Fruit fly (Drosophila melanogaster): ENCODE measurements around the gene CG33770.

CG33770 gene

DNA sequence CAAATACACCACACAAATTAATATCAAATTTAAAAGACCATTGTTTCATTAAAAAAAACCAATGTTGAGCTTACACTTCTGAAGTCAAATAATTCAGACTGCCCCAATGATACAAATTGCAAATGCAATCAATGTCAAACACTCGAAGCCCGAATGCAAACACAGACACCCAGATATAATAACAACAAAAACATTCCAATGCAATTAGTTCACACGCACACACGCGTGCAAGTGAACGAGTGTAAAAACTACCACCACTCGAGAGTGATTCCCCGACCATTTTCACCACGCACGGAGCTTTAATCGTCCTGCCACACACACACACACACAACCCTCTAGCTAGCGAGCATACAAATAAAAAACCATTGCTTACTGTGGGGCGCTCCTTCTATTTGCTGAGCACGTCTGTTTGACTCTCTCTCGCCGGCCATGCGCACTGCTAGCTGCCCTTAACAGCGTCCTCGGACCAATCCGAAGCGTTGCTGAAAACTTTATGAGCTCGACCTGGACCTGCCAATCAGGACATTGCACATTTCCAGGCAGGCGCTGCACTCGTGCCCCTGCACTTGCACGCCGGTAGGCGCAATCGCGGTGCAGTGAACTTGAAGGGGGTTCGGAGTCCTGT is 6.1 kb upstream of the CG33770 start:
- TF ChIP-seq Lpt (GFP tag; optimal IDR thresholded peaks at IDR 0.05) (no peak), Ets96B (tag; optimal IDR thresholded peaks at IDR 0.05) (no peak), CG3919 (GFP tag; optimal IDR thresholded peaks at IDR 0.05) (no peak), CG16779 (tag; optimal IDR thresholded peaks at IDR 0.05) (no peak), CG34406 (GFP tag; optimal IDR thresholded peaks at IDR 0.05) (no peak), lz (GFP tag; optimal IDR thresholded peaks at IDR 0.05) (no peak), CG6163 (GFP tag; IDR thresholded peaks at IDR 0.05) (no peak), cyc (GFP tag; optimal IDR thresholded peaks at IDR 0.05) (no peak), fd59A (GFP tag; optimal IDR thresholded peaks at IDR 0.05) (no peak), CG15336 (GFP tag; IDR thresholded peaks at IDR 0.05) (no peak)

- TF ChIP-seq CG4318 (GFP tag; optimal IDR thresholded peaks at IDR 0.05) (no peak), CG7368 (GFP tag; optimal IDR thresholded peaks at IDR 0.05) (no peak), fd85E (GFP tag; optimal IDR thresholded peaks at IDR 0.05) (no peak), dsx (GFP tag; optimal IDR thresholded peaks at IDR 0.05; ENCODE audit: poor library complexity, severe bottlenecking) (no peak), Eip75B (GFP tag; optimal IDR thresholded peaks at IDR 0.05) (no peak), Eip78C (GFP tag) (no peak), salr (GFP tag; optimal IDR thresholded peaks at IDR 0.05) (no peak), CG10631 (GFP tag; optimal IDR thresholded peaks at IDR 0.05) (no peak), CG8119 (GFP tag; IDR thresholded peaks at IDR 0.05) (no peak), pdm3 (GFP tag; optimal IDR thresholded peaks at IDR 0.05) (no peak), net (GFP tag; optimal IDR thresholded peaks at IDR 0.05) (no peak)
Measured at dm6 chr3L:22645327-22645726, 3.1 kb upstream of the CG33770 start, which contains the start of gene CG33766. Gene CG33766, plus strand, starts transcription at chr3L:22645627.

- TF ChIP-seq ss (GFP tag; optimal IDR thresholded peaks at IDR 0.05): no peak
- no peak for TF ChIP-seq net (GFP tag; optimal IDR thresholded peaks at IDR 0.05)
- TF ChIP-seq CG6163 (GFP tag; IDR thresholded peaks at IDR 0.05): no peak
- no peak for TF ChIP-seq CG3919 (GFP tag; optimal IDR thresholded peaks at IDR 0.05)
- no peak for TF ChIP-seq CG6792 (GFP tag; optimal IDR thresholded peaks at IDR 0.05)
- TF ChIP-seq CG11294 (GFP tag; IDR thresholded peaks at IDR 0.05): no peak
- TF ChIP-seq fd85E (GFP tag; optimal IDR thresholded peaks at IDR 0.05): no peak
- TF ChIP-seq eg (GFP tag; IDR thresholded peaks at IDR 0.05): no peak
- TF ChIP-seq vri (GFP tag; optimal IDR thresholded peaks at IDR 0.05): no peak
- no peak for TF ChIP-seq CG1621 (tag; optimal IDR thresholded peaks at IDR 0.05)
- no peak for TF ChIP-seq CG6854 (GFP tag; optimal IDR thresholded peaks at IDR 0.05)
- no peak for TF ChIP-seq Sox102F (GFP tag; optimal IDR thresholded peaks at IDR 0.05)
Measured at dm6 chr3L:22646007-22646406, 2.5 kb upstream of the CG33770 start, which contains the start of gene CG33767. Gene CG33767, plus strand, starts transcription at chr3L:22646307.

dm6 chr3L:22646863-22647262 is 1.6 kb upstream of the CG33770 start, which contains the start of gene CG33768:
Gene CG33768, plus strand, starts transcription at chr3L:22647163.
- TF ChIP-seq Eip78C (GFP tag) (no peak), Blimp-1 (GFP tag; optimal IDR thresholded peaks at IDR 0.05) (no peak), CG7368 (GFP tag; optimal IDR thresholded peaks at IDR 0.05) (no peak), CG6163 (GFP tag; IDR thresholded peaks at IDR 0.05) (no peak), vri (GFP tag; optimal IDR thresholded peaks at IDR 0.05) (no peak), OdsH (GFP tag; optimal IDR thresholded peaks at IDR 0.05) (no peak), dac (GFP tag; optimal IDR thresholded peaks at IDR 0.05) (no peak), Sox14 (GFP tag; optimal IDR thresholded peaks at IDR 0.05) (no peak), CG3032 (tag; optimal IDR thresholded peaks at IDR 0.05) (no peak), CG6808 (GFP tag; optimal IDR thresholded peaks at IDR 0.05) (no peak), fd59A (GFP tag; optimal IDR thresholded peaks at IDR 0.05) (no peak), esn (GFP tag; optimal IDR thresholded peaks at IDR 0.05) (no peak), CG8319 (GFP tag; optimal IDR thresholded peaks at IDR 0.05) (no peak), CG9139 (GFP tag; optimal IDR thresholded peaks at IDR 0.05) (no peak), CG11762 (GFP tag; optimal IDR thresholded peaks at IDR 0.05; ENCODE audit: insufficient read depth) (no peak)

All from whole organism, prepupa.